Worm (Caenorhabditis elegans) whole organism, L3 larva: Measurements from ENCODE around the gene F22B8.3.

Source experiments
- R02D3.7 ChIP-seq: fragments of 150-350 bp; optimal IDR thresholded peaks from 2 replicates; lab custom pipeline; 2014; ENCODE audit warnings: missing biosample characterization, missing genetic modification characterization
- ama-1 ChIP-seq: fragments of 150-350 bp; optimal IDR thresholded peaks from 2 replicates; lab custom pipeline; 2018
- ceh-16 ChIP-seq: sonication (generic microtip); optimal IDR thresholded peaks from 2 replicates; lab custom pipeline; 2017; ENCODE audit warnings: missing biosample characterization, missing genetic modification characterization
- ceh-28 ChIP-seq: fragments of 150-350 bp; optimal IDR thresholded peaks from 2 replicates; lab custom pipeline; 2014; ENCODE audit warnings: missing biosample characterization, missing genetic modification reagents, missing genetic modification characterization
- ceh-9 ChIP-seq: sonication (generic microtip); optimal IDR thresholded peaks from 2 replicates; lab custom pipeline; 2018; ENCODE audit warnings: missing biosample characterization, missing genetic modification characterization
- daf-12 ChIP-seq: fragments of 150-350 bp; optimal IDR thresholded peaks from 2 replicates; lab custom pipeline; 2014; ENCODE audit warnings: missing biosample characterization, missing genetic modification reagents, missing genetic modification characterization
- egl-27 ChIP-seq: sonication (generic microtip); optimal IDR thresholded peaks from 4 replicates; lab custom pipeline; 2017; ENCODE audit warnings: missing biosample characterization, missing genetic modification reagents, missing genetic modification characterization
- egl-5 ChIP-seq: fragments of 150-350 bp; optimal IDR thresholded peaks from 2 replicates; lab custom pipeline; 2017; ENCODE audit warnings: missing biosample characterization, missing genetic modification reagents, missing genetic modification characterization, inconsistent platforms
- elt-1 ChIP-seq: fragments of 150-350 bp; optimal IDR thresholded peaks from 2 replicates; lab custom pipeline; 2014; ENCODE audit warnings: missing biosample characterization, missing genetic modification characterization
- elt-2 ChIP-seq: sonication (generic microtip); optimal IDR thresholded peaks from 2 replicates; lab custom pipeline; 2016; ENCODE audit warnings: missing genetic modification reagents, mild to moderate bottlenecking, missing genetic modification characterization, missing compliant biosample characterization
- elt-3 ChIP-seq, 3 experiments: fragments of 150-350 bp in 1 of 3; sonication (generic microtip) in 2 of 3; optimal IDR thresholded peaks; 2 replicates in 2 of 3; 4 replicates in 1 of 3; lab custom pipeline; 2014 to 2017; ENCODE audit warnings: missing biosample characterization in 3 of 3, missing genetic modification characterization in 3 of 3
- eor-1 ChIP-seq, 2 experiments: fragments of 150-350 bp; optimal IDR thresholded peaks; 2 replicates each; lab custom pipeline; 2014 to 2018; ENCODE audit warnings: missing biosample characterization in 2 of 2, missing genetic modification characterization in 2 of 2
- fkh-10 ChIP-seq: sonication (generic microtip); optimal IDR thresholded peaks from 2 replicates; lab custom pipeline; 2017; ENCODE audit warnings: missing biosample characterization, missing genetic modification reagents, missing genetic modification characterization
- fkh-2 ChIP-seq: fragments of 150-350 bp; optimal IDR thresholded peaks from 2 replicates; lab custom pipeline; 2014; ENCODE audit warnings: missing biosample characterization, missing genetic modification reagents, missing genetic modification characterization
- fos-1 ChIP-seq: fragments of 150-350 bp; optimal IDR thresholded peaks from 2 replicates; lab custom pipeline; 2014; ENCODE audit warnings: missing biosample characterization, missing genetic modification characterization
- jun-1 ChIP-seq: fragments of 150-350 bp; optimal IDR thresholded peaks from 2 replicates; lab custom pipeline; 2014; ENCODE audit warnings: missing biosample characterization, missing genetic modification reagents, missing genetic modification characterization
- lin-15B ChIP-seq: fragments of 150-350 bp; optimal IDR thresholded peaks from 2 replicates; lab custom pipeline; 2014; ENCODE audit warnings: missing biosample characterization, missing genetic modification characterization
- lin-39 ChIP-seq: fragments of 150-350 bp; optimal IDR thresholded peaks from 2 replicates; lab custom pipeline; 2018; ENCODE audit warnings: missing biosample characterization, missing genetic modification reagents, missing genetic modification characterization
- lsy-12 ChIP-seq: sonication (generic microtip); optimal IDR thresholded peaks from 2 replicates; lab custom pipeline; 2016; ENCODE audit warnings: mild to moderate bottlenecking, missing genetic modification characterization, missing compliant biosample characterization
- mdl-1 ChIP-seq: fragments of 150-350 bp; optimal IDR thresholded peaks from 2 replicates; lab custom pipeline; 2014; ENCODE audit warnings: missing biosample characterization, missing genetic modification characterization
- mml-1 ChIP-seq: fragments of 150-350 bp; sonication (generic microtip); optimal IDR thresholded peaks from 3 replicates; lab custom pipeline; 2014; ENCODE audit warnings: missing biosample characterization, missing genetic modification characterization
- nhr-12 ChIP-seq: fragments of 150-350 bp; optimal IDR thresholded peaks from 2 replicates; lab custom pipeline; 2014; ENCODE audit warnings: missing biosample characterization, missing genetic modification characterization
- nhr-23 ChIP-seq: fragments of 150-350 bp; optimal IDR thresholded peaks from 2 replicates; lab custom pipeline; 2014; ENCODE audit warnings: missing biosample characterization, missing genetic modification reagents, missing genetic modification characterization
- nhr-237 ChIP-seq: fragments of 150-350 bp; optimal IDR thresholded peaks from 2 replicates; lab custom pipeline; 2014; ENCODE audit warnings: missing biosample characterization, missing genetic modification characterization
- nhr-25 ChIP-seq: sonication (generic microtip); optimal IDR thresholded peaks from 2 replicates; lab custom pipeline; 2017; ENCODE audit warnings: missing biosample characterization, missing genetic modification characterization
- nhr-28 ChIP-seq: fragments of 150-350 bp; optimal IDR thresholded peaks from 2 replicates; lab custom pipeline; 2014; ENCODE audit warnings: missing biosample characterization, missing genetic modification characterization
- nhr-67 ChIP-seq: fragments of 150-350 bp; optimal IDR thresholded peaks from 2 replicates; lab custom pipeline; 2014; ENCODE audit warnings: missing biosample characterization, missing genetic modification characterization
- nhr-76 ChIP-seq: fragments of 150-350 bp; sonication (generic microtip); optimal IDR thresholded peaks from 5 replicates; lab custom pipeline; 2014; ENCODE audit warnings: missing biosample characterization, missing genetic modification characterization
- pha-4 ChIP-seq: fragments of 150-350 bp; optimal IDR thresholded peaks from 2 replicates; lab custom pipeline; 2014; ENCODE audit warnings: missing biosample characterization, missing genetic modification reagents, missing genetic modification characterization
- pqm-1 ChIP-seq: fragments of 150-350 bp; optimal IDR thresholded peaks from 2 replicates; lab custom pipeline; 2017; ENCODE audit warnings: missing biosample characterization, missing genetic modification characterization, inconsistent platforms
- skn-1 ChIP-seq: fragments of 150-350 bp; optimal IDR thresholded peaks from 2 replicates; lab custom pipeline; 2014; ENCODE audit warnings: missing biosample characterization, missing genetic modification characterization
- snpc-4 ChIP-seq: fragments of 150-350 bp; optimal IDR thresholded peaks from 2 replicates; lab custom pipeline; 2014; ENCODE audit warnings: missing biosample characterization, missing genetic modification characterization
- tbx-2 ChIP-seq: sonication (generic microtip); optimal IDR thresholded peaks from 2 replicates; lab custom pipeline; 2016; ENCODE audit warnings: mild to moderate bottlenecking, missing genetic modification characterization, missing compliant biosample characterization
- unc-39 ChIP-seq: sonication (generic microtip); optimal IDR thresholded peaks from 4 replicates; lab custom pipeline; 2017; ENCODE audit warnings: missing biosample characterization, missing genetic modification characterization
- unc-62 ChIP-seq: fragments of 150-350 bp; sonication (generic microtip); optimal IDR thresholded peaks from 4 replicates; lab custom pipeline; 2014; ENCODE audit warnings: missing biosample characterization, missing genetic modification reagents, missing genetic modification characterization
- ztf-11 ChIP-seq: fragments of 150-350 bp; optimal IDR thresholded peaks from 2 replicates; lab custom pipeline; 2014; ENCODE audit warnings: missing biosample characterization, missing genetic modification characterization
- ztf-4 ChIP-seq: fragments of 150-350 bp; optimal IDR thresholded peaks from 2 replicates; lab custom pipeline; 2014; ENCODE audit warnings: missing biosample characterization, missing genetic modification characterization

The F22B8.3 gene

DNA sequence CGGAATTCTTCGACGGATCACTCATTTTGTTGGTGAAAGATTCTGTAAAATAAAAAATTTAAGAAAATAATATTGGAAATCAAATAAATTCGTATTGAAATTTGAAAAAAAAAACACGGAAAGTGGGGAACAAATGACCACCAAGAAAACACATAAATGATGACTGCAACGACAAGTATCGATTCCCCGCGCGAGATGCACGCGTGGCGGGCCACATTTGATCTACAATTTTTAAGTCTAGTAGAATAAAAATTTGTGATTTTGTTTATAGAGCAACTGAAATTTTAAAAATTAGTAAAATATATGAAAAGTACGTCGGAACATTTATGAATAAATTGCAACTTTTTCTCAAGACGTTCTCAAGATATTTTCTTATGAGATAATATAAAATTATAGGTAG, 35.8 kb upstream of the F22B8.3 start, which contains the start of gene F14H3.4:
F14H3.4 (minus strand) TSS at position 42 of the 400 bp plus-strand sequence.
- TF ChIP-seq tbx-2 (tag; lab: Kevin White, UChicago) (no peak), fkh-10 (GFP tag; lab: Kevin White, UChicago) (no peak), egl-27 (tag; lab: Kevin White, UChicago) (no peak), mml-1 (tag; lab: Kevin White, UChicago) (no peak), lin-39 (tag; lab: Kevin White, UChicago) (no peak), nhr-12 (tag; lab: Kevin White, UChicago) (no peak), nhr-28 (tag; lab: Kevin White, UChicago) (no peak), pha-4 (tag; lab: Kevin White, UChicago) (no peak), unc-62 (no peak), daf-12 (tag; lab: Kevin White, UChicago) (no peak), nhr-76 (no peak), ceh-9 (tag; lab: Kevin White, UChicago) (no peak), ceh-28 (tag; lab: Kevin White, UChicago) (no peak), pqm-1 (tag; lab: Kevin White, UChicago) (no peak)

DNA sequence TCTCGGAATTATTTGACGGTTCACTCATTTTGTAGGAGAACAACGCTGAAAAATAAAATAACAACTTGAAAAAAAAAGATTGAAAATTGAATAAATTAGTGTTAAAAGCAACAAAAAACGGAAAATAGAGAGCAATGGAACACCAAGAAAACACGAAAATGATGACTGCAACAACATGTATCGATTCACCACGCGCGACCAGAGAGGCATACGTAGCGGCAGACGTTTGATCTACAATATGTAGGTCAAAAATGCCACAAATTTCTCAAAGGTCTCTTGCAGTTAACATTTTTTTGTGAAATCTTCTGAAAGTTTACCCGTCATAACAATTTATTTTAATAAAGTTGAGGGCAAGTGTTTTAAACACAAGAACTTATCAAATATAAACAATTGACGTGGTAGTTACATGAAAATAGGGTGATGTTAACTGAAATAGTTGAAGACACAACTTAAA, 33.7 kb upstream of the F22B8.3 start, which contains the start of gene F14H3.5:
F14H3.5 (minus strand) TSS at position 51 of the 454 bp plus-strand sequence.
- TF ChIP-seq pqm-1 (tag; lab: Kevin White, UChicago) (no peak), pha-4 (tag; lab: Kevin White, UChicago) (no peak), nhr-28 (tag; lab: Kevin White, UChicago) (no peak), jun-1 (no peak), nhr-237 (tag; lab: Kevin White, UChicago) (no peak), fkh-10 (GFP tag; lab: Kevin White, UChicago) (no peak), ceh-16 (tag; lab: Kevin White, UChicago) (no peak)

DNA sequence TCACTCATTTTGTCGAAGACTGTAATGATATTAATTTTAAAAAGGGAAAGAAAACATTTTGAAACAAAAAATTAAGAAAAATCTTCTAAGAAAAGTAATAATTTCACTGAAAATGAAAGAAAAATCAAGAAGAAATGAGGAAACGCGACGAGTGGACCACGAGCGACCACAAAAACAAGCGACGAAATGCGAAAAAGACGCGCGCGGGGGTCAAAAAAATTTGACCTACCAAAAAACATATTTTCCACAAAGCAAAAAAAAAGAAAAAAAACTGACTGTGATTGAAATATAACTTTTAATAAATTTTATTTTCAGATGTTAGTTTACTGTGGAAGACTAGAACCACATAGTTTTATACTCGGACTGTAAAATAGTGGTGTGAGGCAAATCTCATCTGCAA, 31.9 kb upstream of the F22B8.3 start, which contains the start of gene F14H3.6:
F14H3.6 (minus strand) TSS at position 22 of the 400 bp plus-strand sequence.
- TF ChIP-seq pha-4 (tag; lab: Kevin White, UChicago) (no peak), fkh-2 (tag; lab: Kevin White, UChicago) (no peak), nhr-67 (no peak), ceh-9 (tag; lab: Kevin White, UChicago) (no peak), nhr-28 (tag; lab: Kevin White, UChicago) (no peak), fos-1 (tag; lab: Kevin White, UChicago) (no peak), jun-1 (no peak), egl-5 (no peak), nhr-76 (no peak), tbx-2 (tag; lab: Kevin White, UChicago) (no peak), snpc-4 (tag; lab: Kevin White, UChicago) (no peak), R02D3.7 (no peak), skn-1 (tag; lab: Kevin White, UChicago) (no peak), unc-39 (tag; lab: Kevin White, UChicago) (no peak), nhr-12 (tag; lab: Kevin White, UChicago) (no peak)

DNA sequence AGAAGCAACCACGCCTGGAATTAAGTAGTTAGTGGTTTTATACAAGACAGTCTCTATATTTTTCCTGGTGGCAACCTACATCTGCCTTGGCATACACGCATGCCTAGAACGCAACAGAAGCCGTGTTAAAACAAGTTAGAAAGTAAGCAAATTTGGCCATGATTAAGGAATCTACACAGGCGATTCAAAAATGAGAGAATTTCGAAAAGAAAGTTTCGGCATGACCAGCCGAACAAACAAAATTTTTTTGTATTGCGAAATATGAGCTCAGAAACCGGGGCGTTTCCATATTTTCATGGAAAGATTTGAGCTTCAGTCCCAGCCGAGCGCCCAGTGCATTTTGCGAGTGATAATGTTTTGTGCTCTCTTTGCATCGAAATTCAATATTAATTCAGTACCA, 30.6 kb upstream of the F22B8.3 start, which contains the start of gene F14H3.15:
F14H3.15 (minus strand) TSS at position 101 of the 400 bp plus-strand sequence.
- TF ChIP-seq ztf-11 (tag; lab: Kevin White, UChicago) (no peak), lin-15B (tag; lab: Kevin White, UChicago) (no peak), tbx-2 (tag; lab: Kevin White, UChicago) (no peak), ama-1 (lab: Kevin White, UChicago) (no peak), ztf-4 (tag; lab: Kevin White, UChicago) (no peak)

DNA sequence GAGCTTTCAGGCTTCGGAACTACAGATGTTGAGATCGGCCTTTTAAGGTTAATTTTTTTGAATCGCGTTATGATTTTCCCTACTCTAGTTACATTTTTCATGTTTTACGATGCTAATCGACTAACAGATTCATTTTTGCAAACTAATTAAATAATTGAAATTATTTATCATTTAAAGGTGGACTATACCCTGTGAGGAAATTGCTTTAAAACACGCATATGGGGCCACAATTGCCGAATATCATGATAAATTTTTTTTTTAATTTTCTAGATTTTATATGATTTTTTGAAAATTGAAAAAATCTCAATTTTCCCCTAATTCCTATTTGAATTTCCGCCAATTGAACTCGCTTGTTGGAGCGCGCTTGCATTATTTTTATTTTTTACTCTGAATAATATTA, 28.8 kb upstream of the F22B8.3 start, which contains the start of gene fbxa-100:
fbxa-100 (minus strand) TSS at position 101 of the 400 bp plus-strand sequence.
- no peak for TF ChIP-seq egl-5
- TF ChIP-seq nhr-23: no peak
- TF ChIP-seq nhr-67: no peak
- TF ChIP-seq ceh-16 (tag; lab: Kevin White, UChicago): no peak
- TF ChIP-seq mml-1 (tag; lab: Kevin White, UChicago): no peak
- TF ChIP-seq elt-2 (tag; lab: Kevin White, UChicago): no peak
- no peak for TF ChIP-seq ceh-28 (tag; lab: Kevin White, UChicago)
- no peak for TF ChIP-seq elt-3 (tag; optimal IDR thresholded peaks at IDR 0.05; lab: Kevin White, UChicago)
- TF ChIP-seq fkh-2 (tag; lab: Kevin White, UChicago): no peak
- TF ChIP-seq eor-1 (tag; optimal IDR thresholded peaks at IDR 0.05; lab: Kevin White, UChicago): no peak
- no peak for TF ChIP-seq egl-27 (tag; lab: Kevin White, UChicago)
- TF ChIP-seq nhr-25: no peak
- TF ChIP-seq jun-1: no peak
- no peak for TF ChIP-seq pha-4 (tag; lab: Kevin White, UChicago)
- no peak for TF ChIP-seq ceh-9 (tag; lab: Kevin White, UChicago)
- TF ChIP-seq nhr-28 (tag; lab: Kevin White, UChicago): no peak
- no peak for TF ChIP-seq mdl-1 (tag; lab: Kevin White, UChicago)
- TF ChIP-seq elt-1 (tag; lab: Kevin White, UChicago): no peak
- TF ChIP-seq lin-39 (tag; lab: Kevin White, UChicago): no peak
- TF ChIP-seq lsy-12 (tag; lab: Kevin White, UChicago): no peak
- TF ChIP-seq, all 47 proteins: peak for 0
